Fruit fly (Drosophila melanogaster) whole organism, embryonic: ENCODE measurements around the gene CG4733.

Experiments
- Ada2b ChIP-seq: fragments of 200-800 bp; sonication (Bioruptor generic); IDR thresholded peaks from 2 replicates; pipeline ENCODE4 v1.3.6; 2022; ENCODE audit warnings: missing biosample characterization, missing genetic modification characterization
- Atf3 ChIP-seq: fragments of 200-800 bp; sonication (Bioruptor generic); optimal IDR thresholded peaks from 3 replicates; lab custom pipeline; 2016; ENCODE audit warnings: missing biosample characterization, missing genetic modification characterization
- B-H2 ChIP-seq: fragments of 200-800 bp; sonication (Bioruptor generic); optimal IDR thresholded peaks from 2 replicates; lab custom pipeline; 2018; ENCODE audit warnings: missing biosample characterization, mild to moderate bottlenecking, missing genetic modification characterization
- CG10209 ChIP-seq: fragments of 200-800 bp; sonication (Bioruptor generic); optimal IDR thresholded peaks from 3 replicates; lab custom pipeline; 2017; ENCODE audit warnings: missing biosample characterization, mild to moderate bottlenecking, missing genetic modification characterization, missing genetic modification reagents
- CG10462 ChIP-seq: fragments of 200-800 bp; sonication (Bioruptor generic); optimal IDR thresholded peaks from 2 replicates; lab custom pipeline; 2016; ENCODE audit warnings: missing biosample characterization, missing genetic modification characterization
- CG11723 ChIP-seq: fragments of 200-800 bp; sonication (Bioruptor generic); optimal IDR thresholded peaks from 2 replicates; lab custom pipeline; 2017; ENCODE audit warnings: missing biosample characterization, mild to moderate bottlenecking, missing genetic modification characterization
- CG12071 ChIP-seq: fragments of 200-800 bp; sonication (Bioruptor generic); optimal IDR thresholded peaks from 3 replicates; lab custom pipeline; 2018; ENCODE audit warnings: missing biosample characterization, mild to moderate bottlenecking, missing genetic modification characterization
- CG12299 ChIP-seq: fragments of 200-800 bp; sonication (Bioruptor generic); optimal IDR thresholded peaks from 2 replicates; lab custom pipeline; 2018; ENCODE audit warnings: missing biosample characterization, mild to moderate bottlenecking, missing genetic modification characterization
- CG12659 ChIP-seq: fragments of 200-800 bp; sonication (Bioruptor generic); optimal IDR thresholded peaks from 3 replicates; lab custom pipeline; 2017; ENCODE audit warnings: mild to moderate bottlenecking, missing biosample characterization, missing genetic modification reagents, missing genetic modification characterization
- CG13123 ChIP-seq: fragments of 200-800 bp; sonication (Bioruptor generic); optimal IDR thresholded peaks from 2 replicates; lab custom pipeline; 2016; ENCODE audit warnings: missing biosample characterization, missing genetic modification characterization
- CG15601 ChIP-seq: fragments of 200-800 bp; sonication (Bioruptor generic); optimal IDR thresholded peaks from 3 replicates; lab custom pipeline; 2019; ENCODE audit warnings: missing biosample characterization, mild to moderate bottlenecking, missing genetic modification characterization, moderate library complexity
- CG17612 ChIP-seq: fragments of 200-800 bp; sonication (Bioruptor generic); IDR thresholded peaks from 2 replicates; pipeline ENCODE4 v1.3.6; 2022; ENCODE audit warnings: missing biosample characterization, missing genetic modification characterization
- CG17802 ChIP-seq: fragments of 200-800 bp; sonication (Bioruptor generic); optimal IDR thresholded peaks from 2 replicates; lab custom pipeline; 2018; ENCODE audit warnings: missing biosample characterization, mild to moderate bottlenecking, missing genetic modification characterization, moderate library complexity
- CG1792 ChIP-seq: fragments of 200-800 bp; sonication (Bioruptor generic); optimal IDR thresholded peaks from 2 replicates; lab custom pipeline; 2016; ENCODE audit warnings: missing biosample characterization, missing genetic modification characterization
- CG2120 ChIP-seq: fragments of 200-800 bp; sonication (Bioruptor generic); optimal IDR thresholded peaks from 3 replicates; lab custom pipeline; 2016; ENCODE audit warnings: missing biosample characterization, missing genetic modification characterization
- CG2889 ChIP-seq: fragments of 200-800 bp; sonication (Bioruptor generic); IDR thresholded peaks from 3 replicates; pipeline ENCODE4 v1.3.6; 2022; ENCODE audit warnings: missing biosample characterization, missing genetic modification characterization
- CG30431 ChIP-seq: fragments of 200-800 bp; sonication (Bioruptor generic); optimal IDR thresholded peaks from 2 replicates; lab custom pipeline; 2017; ENCODE audit warnings: missing biosample characterization, missing genetic modification characterization
- CG42726 ChIP-seq: fragments of 200-800 bp; sonication (Bioruptor generic); IDR thresholded peaks from 2 replicates; pipeline ENCODE4 v1.3.6; 2022; ENCODE audit warnings: missing biosample characterization, missing genetic modification characterization; ENCODE audit not compliant: partially characterized antibody
- CG6175 ChIP-seq: fragments of 200-800 bp; sonication (Bioruptor generic); IDR thresholded peaks from 3 replicates; pipeline ENCODE4 v1.3.6; 2022; ENCODE audit warnings: missing biosample characterization, missing genetic modification characterization
- CG7556 ChIP-seq: fragments of 200-800 bp; sonication (Bioruptor generic); optimal IDR thresholded peaks from 2 replicates; lab custom pipeline; 2017; ENCODE audit warnings: missing biosample characterization, mild to moderate bottlenecking, missing genetic modification characterization
- CG8359 ChIP-seq: fragments of 200-800 bp; sonication (Bioruptor generic); optimal IDR thresholded peaks from 2 replicates; lab custom pipeline; 2017; ENCODE audit warnings: missing biosample characterization, mild to moderate bottlenecking, missing genetic modification characterization, borderline replicate concordance
- CHES-1-like ChIP-seq: fragments of 200-800 bp; sonication (Bioruptor generic); optimal IDR thresholded peaks from 2 replicates; lab custom pipeline; 2016; ENCODE audit warnings: missing biosample characterization, missing genetic modification characterization
- CrebB ChIP-seq: fragments of 200-800 bp; sonication (Bioruptor generic); optimal IDR thresholded peaks from 3 replicates; lab custom pipeline; 2018; ENCODE audit warnings: missing biosample characterization, mild to moderate bottlenecking, missing genetic modification characterization
- Dll ChIP-seq: fragments of 200-800 bp; sonication (Bioruptor generic); IDR thresholded peaks from 4 replicates; pipeline ENCODE4 v1.3.6; 2022; ENCODE audit warnings: missing biosample characterization, missing genetic modification characterization; ENCODE audit not compliant: partially characterized antibody
- HmgZ ChIP-seq: fragments of 200-800 bp; sonication (Bioruptor generic); optimal IDR thresholded peaks from 2 replicates; lab custom pipeline; 2018; ENCODE audit warnings: missing biosample characterization, mild to moderate bottlenecking, missing genetic modification characterization
- Lpt ChIP-seq: fragments of >200 bp; optimal IDR thresholded peaks from 2 replicates; lab custom pipeline; 2018; ENCODE audit warnings: missing biosample characterization, missing genetic modification characterization
- Med ChIP-seq: fragments of 200-800 bp; sonication (Bioruptor generic); peaks from one replicate; lab custom pipeline; 2016; ENCODE audit warnings: missing biosample characterization, missing genetic modification characterization, mild to moderate bottlenecking, inconsistent platforms, moderate library complexity
- Mes4 ChIP-seq: fragments of 200-800 bp; sonication (Bioruptor generic); optimal IDR thresholded peaks from 2 replicates; lab custom pipeline; 2016; ENCODE audit warnings: missing biosample characterization, missing genetic modification characterization
- Myb ChIP-seq: fragments of 200-800 bp; sonication (Bioruptor generic); optimal IDR thresholded peaks from 2 replicates; lab custom pipeline; 2016; ENCODE audit warnings: missing biosample characterization, missing genetic modification characterization
- Opbp ChIP-seq: fragments of 200-800 bp; sonication (Bioruptor generic); IDR thresholded peaks from 3 replicates; pipeline ENCODE4 v1.3.6; 2022; ENCODE audit warnings: missing biosample characterization, missing genetic modification characterization; ENCODE audit not compliant: partially characterized antibody
- Spps ChIP-seq: fragments of 200-800 bp; sonication (Bioruptor generic); optimal IDR thresholded peaks from 2 replicates; lab custom pipeline; 2018; ENCODE audit warnings: missing biosample characterization, mild to moderate bottlenecking, missing genetic modification characterization
- Stat92E ChIP-seq, 3 experiments: fragments of >200 bp in 2 of 3; fragments of 200-800 bp in 1 of 3; sonication (Bioruptor generic) in 1 of 3; optimal IDR thresholded peaks; 2 replicates each; lab custom pipeline; 2017 to 2019; ENCODE audit warnings: missing biosample characterization in 3 of 3, missing genetic modification characterization in 3 of 3, mild to moderate bottlenecking in 1 of 3, moderate library complexity in 1 of 3
- cas ChIP-seq: fragments of 200-800 bp; sonication (Bioruptor generic); IDR thresholded peaks from 2 replicates; pipeline ENCODE4 v1.3.6; 2022; ENCODE audit warnings: missing biosample characterization, missing genetic modification characterization
- cwo ChIP-seq: fragments of 200-800 bp; sonication (Bioruptor generic); optimal IDR thresholded peaks from 3 replicates; lab custom pipeline; 2017; ENCODE audit warnings: missing biosample characterization, missing genetic modification characterization, mild to moderate bottlenecking, moderate library complexity, missing genetic modification reagents
- danr ChIP-seq: fragments of 200-800 bp; sonication (Bioruptor generic); IDR thresholded peaks from 2 replicates; pipeline ENCODE4 v1.3.6; 2022; ENCODE audit warnings: missing biosample characterization, missing genetic modification characterization
- dm ChIP-seq: fragments of 200-800 bp; sonication (Bioruptor generic); optimal IDR thresholded peaks from 3 replicates; lab custom pipeline; 2016; ENCODE audit warnings: missing biosample characterization, missing genetic modification characterization
- ems ChIP-seq: fragments of 200-800 bp; sonication (Bioruptor generic); optimal IDR thresholded peaks from 3 replicates; lab custom pipeline; 2016; ENCODE audit warnings: missing biosample characterization, missing genetic modification characterization
- fru ChIP-seq: fragments of >200 bp; optimal IDR thresholded peaks from 2 replicates; lab custom pipeline; 2017
- gfzf ChIP-seq: fragments of 200-800 bp; sonication (Bioruptor generic); optimal IDR thresholded peaks from 2 replicates; lab custom pipeline; 2016; ENCODE audit warnings: missing biosample characterization, mild to moderate bottlenecking, missing genetic modification characterization, moderate library complexity
- insv ChIP-seq, 2 experiments: fragments of 200-800 bp; sonication (Bioruptor generic); optimal IDR thresholded peaks; 3 replicates each; lab custom pipeline; 2016 to 2018; ENCODE audit warnings: missing biosample characterization in 2 of 2, missing genetic modification characterization in 2 of 2
- jigr1 ChIP-seq: fragments of 200-800 bp; sonication (Bioruptor generic); IDR thresholded peaks from 3 replicates; pipeline ENCODE4 v1.3.6; 2022; ENCODE audit warnings: missing biosample characterization, missing genetic modification characterization
- org-1 ChIP-seq: fragments of 200-800 bp; sonication (Bioruptor generic); optimal IDR thresholded peaks from 2 replicates; lab custom pipeline; 2017; ENCODE audit warnings: missing biosample characterization, missing genetic modification characterization
- pum ChIP-seq: fragments of 200-800 bp; sonication (Bioruptor generic); optimal IDR thresholded peaks from 2 replicates; lab custom pipeline; 2016; ENCODE audit warnings: missing biosample characterization, missing genetic modification characterization
- rib ChIP-seq: fragments of 200-800 bp; sonication (Bioruptor generic); IDR thresholded peaks from 2 replicates; pipeline ENCODE4 v1.3.6; 2022; ENCODE audit warnings: missing biosample characterization, missing genetic modification characterization
- sens ChIP-seq: fragments of 200-800 bp; sonication (Bioruptor generic); peaks from one replicate; lab custom pipeline; 2016; ENCODE audit warnings: missing biosample characterization, missing genetic modification characterization
- stc ChIP-seq: fragments of 200-800 bp; sonication (Bioruptor generic); IDR thresholded peaks from 2 replicates; pipeline ENCODE4 v1.3.6; 2022; ENCODE audit warnings: missing biosample characterization, missing genetic modification characterization
- tna ChIP-seq: fragments of 200-800 bp; sonication (Bioruptor generic); IDR thresholded peaks from 2 replicates; pipeline ENCODE4 v1.3.6; 2022; ENCODE audit warnings: missing biosample characterization, missing genetic modification characterization; ENCODE audit not compliant: partially characterized antibody
- toy ChIP-seq: fragments of 200-800 bp; sonication (Bioruptor generic); IDR thresholded peaks from 2 replicates; pipeline ENCODE4 v1.3.6; 2022; ENCODE audit warnings: missing biosample characterization, missing genetic modification characterization
- ttk ChIP-seq: fragments of 200-800 bp; sonication (Bioruptor generic); IDR thresholded peaks from 2 replicates; pipeline ENCODE4 v2.1.2; 2022; ENCODE audit warnings: missing biosample characterization, missing genetic modification characterization
- tx ChIP-seq: fragments of 200-800 bp; sonication (Bioruptor generic); optimal IDR thresholded peaks from 2 replicates; lab custom pipeline; 2016; ENCODE audit warnings: missing biosample characterization, missing genetic modification characterization
- vvl ChIP-seq: fragments of 200-800 bp; sonication (Bioruptor generic); IDR thresholded peaks from 2 replicates; pipeline ENCODE4 v1.3.6; 2022; ENCODE audit warnings: missing biosample characterization, missing genetic modification characterization
- yki ChIP-seq: fragments of >200 bp; optimal IDR thresholded peaks from 3 replicates; lab custom pipeline; 2018

CG4733 gene

dm6 chr3R:19892046-19892445 is 1.6 kb downstream of the CG4733 start (continued):
- peak; percentile 22 for TF ChIP-seq HmgZ (tag; lab: Kevin White, UChicago)
- peak; percentile 46 for TF ChIP-seq cwo (GFP tag; lab: Kevin White, UChicago)
- peak; percentile 40 for TF ChIP-seq CHES-1-like (GFP tag; lab: Kevin White, UChicago)
- peak; percentile 96 for TF ChIP-seq sens (GFP tag; lab: Kevin White, UChicago)
- peak; percentile 85 for TF ChIP-seq vvl (GFP tag; lab: Robert Waterston, UW)
- peak; percentile 32 for TF ChIP-seq B-H2
- 0 out of 2 replicates have a peak, but pooled peaks have one; percentile 8 for TF ChIP-seq toy (GFP tag; lab: Robert Waterston, UW)
- 0 out of 4 replicates have a peak, but pooled peaks have one; percentile 20 for TF ChIP-seq Dll (GFP tag; lab: Robert Waterston, UW)
- no peak for TF ChIP-seq gfzf (GFP tag; lab: Kevin White, UChicago)
- peak; percentile 42 for TF ChIP-seq tx
- no peak for TF ChIP-seq fru (lab: Kevin White, UChicago)
- peak; percentile 65 for TF ChIP-seq CG1792 (GFP tag; lab: Kevin White, UChicago)
- peak; percentile 55 for TF ChIP-seq CG2120 (GFP tag; lab: Kevin White, UChicago)
- TF ChIP-seq Stat92E (GFP tag; optimal IDR thresholded peaks at IDR 0.05; lab: Kevin White, UChicago): no peak
- TF ChIP-seq CG17802 (tag; lab: Kevin White, UChicago): peak; percentile 35
- TF ChIP-seq CG11723 (GFP tag; lab: Kevin White, UChicago): peak; percentile 52
- peak; percentile 33 for TF ChIP-seq dm (GFP tag; lab: Kevin White, UChicago)
- peak; percentile 49 for TF ChIP-seq Myb (GFP tag; lab: Kevin White, UChicago)
- TF ChIP-seq org-1 (GFP tag; lab: Kevin White, UChicago): peak; percentile 69
- TF ChIP-seq danr (GFP tag; lab: Robert Waterston, UW): no peak
- no peak for TF ChIP-seq CG2889 (GFP tag; lab: Robert Waterston, UW)
- TF ChIP-seq CG17612 (GFP tag; lab: Robert Waterston, UW): 0 out of 2 replicates have a peak, but pooled peaks have one; percentile 51
- peak; percentile 45 for TF ChIP-seq CG15601 (tag; lab: Kevin White, UChicago)
- no peak for TF ChIP-seq Lpt (GFP tag; lab: Kevin White, UChicago)
- TF ChIP-seq stc (GFP tag; lab: Robert Waterston, UW): peak; percentile 69
- no peak for TF ChIP-seq insv (GFP tag; optimal IDR thresholded peaks at IDR 0.05; lab: Kevin White, UChicago)
- TF ChIP-seq CG10462: no peak
- TF ChIP-seq CG13123 (GFP tag; lab: Kevin White, UChicago): no peak
- no peak for TF ChIP-seq Mes4 (GFP tag; lab: Kevin White, UChicago)
- TF ChIP-seq pum (GFP tag; lab: Kevin White, UChicago): peak; percentile 71
- peak; percentile 58 for TF ChIP-seq CrebB (tag; lab: Kevin White, UChicago)
- TF ChIP-seq CG12071: peak; percentile 78
- no peak for TF ChIP-seq tna
- TF ChIP-seq rib (GFP tag; lab: Robert Waterston, UW): 0 out of 2 replicates have a peak, but pooled peaks have one; percentile 47
- TF ChIP-seq CG10209 (GFP tag; lab: Kevin White, UChicago): peak; percentile 59
- no peak for TF ChIP-seq CG42726 (GFP tag; lab: Robert Waterston, UW)
- no peak for TF ChIP-seq Opbp (GFP tag; lab: Robert Waterston, UW)
- no peak for TF ChIP-seq yki (lab: Kevin White, UChicago)
- TF ChIP-seq jigr1 (GFP tag; lab: Robert Waterston, UW): peak; percentile 61; the same call in 2 of the 3 replicates
- TF ChIP-seq Med: peak; percentile 97
- TF ChIP-seq CG30431 (GFP tag; lab: Kevin White, UChicago): peak; percentile 62
- TF ChIP-seq CG12299: peak; percentile 36
- peak; percentile 51 for TF ChIP-seq Spps
- TF ChIP-seq ems (GFP tag; lab: Kevin White, UChicago): peak; percentile 80
- TF ChIP-seq CG12659 (GFP tag; lab: Kevin White, UChicago): peak; percentile 54
- TF ChIP-seq CG7556 (GFP tag; lab: Kevin White, UChicago): peak; percentile 62
- no peak for TF ChIP-seq cas (GFP tag; lab: Robert Waterston, UW)
- peak; percentile 32 for TF ChIP-seq Atf3
- peak; percentile 45 for TF ChIP-seq CG8359 (GFP tag; lab: Kevin White, UChicago)
- peak; percentile 63 for TF ChIP-seq ttk (GFP tag; lab: Robert Waterston, UW)
- TF ChIP-seq Ada2b (GFP tag; lab: Robert Waterston, UW): peak; percentile 67
- TF ChIP-seq CG6175: peak; percentile 11; the same call in 1 of the 3 replicates
